Worm (Caenorhabditis elegans) whole organism, L3 larva: Measurements from ENCODE around the gene lrpr-1.

Source experiments
- R02D3.7 ChIP-seq: fragments of 150-350 bp; optimal IDR thresholded peaks from 2 replicates; lab custom pipeline; 2014; ENCODE audit warnings: missing biosample characterization, missing genetic modification characterization
- ZK546.5 ChIP-seq: sonication (generic microtip); optimal IDR thresholded peaks from 2 replicates; lab custom pipeline; 2017; ENCODE audit warnings: missing biosample characterization, missing genetic modification characterization
- aly-2 ChIP-seq: fragments of 150-350 bp; optimal IDR thresholded peaks from 2 replicates; lab custom pipeline; 2014; ENCODE audit warnings: missing biosample characterization, missing genetic modification characterization
- ama-1 ChIP-seq: fragments of 150-350 bp; optimal IDR thresholded peaks from 2 replicates; lab custom pipeline; 2018
- ceh-28 ChIP-seq: fragments of 150-350 bp; optimal IDR thresholded peaks from 2 replicates; lab custom pipeline; 2014; ENCODE audit warnings: missing biosample characterization, missing genetic modification reagents, missing genetic modification characterization
- daf-12 ChIP-seq: fragments of 150-350 bp; optimal IDR thresholded peaks from 2 replicates; lab custom pipeline; 2014; ENCODE audit warnings: missing biosample characterization, missing genetic modification reagents, missing genetic modification characterization
- elt-2 ChIP-seq: sonication (generic microtip); optimal IDR thresholded peaks from 2 replicates; lab custom pipeline; 2016; ENCODE audit warnings: missing genetic modification reagents, mild to moderate bottlenecking, missing genetic modification characterization, missing compliant biosample characterization
- elt-3 ChIP-seq, 3 experiments: fragments of 150-350 bp in 1 of 3; sonication (generic microtip) in 2 of 3; optimal IDR thresholded peaks; 2 replicates in 2 of 3; 4 replicates in 1 of 3; lab custom pipeline; 2014 to 2017; ENCODE audit warnings: missing biosample characterization in 3 of 3, missing genetic modification characterization in 3 of 3
- fkh-10 ChIP-seq: sonication (generic microtip); optimal IDR thresholded peaks from 2 replicates; lab custom pipeline; 2017; ENCODE audit warnings: missing biosample characterization, missing genetic modification reagents, missing genetic modification characterization
- fkh-2 ChIP-seq: fragments of 150-350 bp; optimal IDR thresholded peaks from 2 replicates; lab custom pipeline; 2014; ENCODE audit warnings: missing biosample characterization, missing genetic modification reagents, missing genetic modification characterization
- fos-1 ChIP-seq: fragments of 150-350 bp; optimal IDR thresholded peaks from 2 replicates; lab custom pipeline; 2014; ENCODE audit warnings: missing biosample characterization, missing genetic modification characterization
- hmg-11 ChIP-seq: sonication (generic microtip); optimal IDR thresholded peaks from 2 replicates; lab custom pipeline; 2016; ENCODE audit warnings: missing genetic modification characterization, missing compliant biosample characterization
- jun-1 ChIP-seq: fragments of 150-350 bp; optimal IDR thresholded peaks from 2 replicates; lab custom pipeline; 2014; ENCODE audit warnings: missing biosample characterization, missing genetic modification reagents, missing genetic modification characterization
- lin-39 ChIP-seq: fragments of 150-350 bp; optimal IDR thresholded peaks from 2 replicates; lab custom pipeline; 2018; ENCODE audit warnings: missing biosample characterization, missing genetic modification reagents, missing genetic modification characterization
- lsy-12 ChIP-seq: sonication (generic microtip); optimal IDR thresholded peaks from 2 replicates; lab custom pipeline; 2016; ENCODE audit warnings: mild to moderate bottlenecking, missing genetic modification characterization, missing compliant biosample characterization
- mml-1 ChIP-seq: fragments of 150-350 bp; sonication (generic microtip); optimal IDR thresholded peaks from 3 replicates; lab custom pipeline; 2014; ENCODE audit warnings: missing biosample characterization, missing genetic modification characterization
- nfya-1 ChIP-seq: sonication (generic microtip); optimal IDR thresholded peaks from 2 replicates; lab custom pipeline; 2017; ENCODE audit warnings: missing genetic modification characterization, mild to moderate bottlenecking, missing compliant biosample characterization, antibody characterized with exemption, moderate library complexity; ENCODE audit not compliant: insufficient read depth
- nhr-11 ChIP-seq: fragments of 150-350 bp; optimal IDR thresholded peaks from 2 replicates; lab custom pipeline; 2014; ENCODE audit warnings: missing biosample characterization, missing genetic modification characterization
- nhr-12 ChIP-seq: fragments of 150-350 bp; optimal IDR thresholded peaks from 2 replicates; lab custom pipeline; 2014; ENCODE audit warnings: missing biosample characterization, missing genetic modification characterization
- nhr-23 ChIP-seq: fragments of 150-350 bp; optimal IDR thresholded peaks from 2 replicates; lab custom pipeline; 2014; ENCODE audit warnings: missing biosample characterization, missing genetic modification reagents, missing genetic modification characterization
- nhr-237 ChIP-seq: fragments of 150-350 bp; optimal IDR thresholded peaks from 2 replicates; lab custom pipeline; 2014; ENCODE audit warnings: missing biosample characterization, missing genetic modification characterization
- nhr-28 ChIP-seq: fragments of 150-350 bp; optimal IDR thresholded peaks from 2 replicates; lab custom pipeline; 2014; ENCODE audit warnings: missing biosample characterization, missing genetic modification characterization
- nhr-43 ChIP-seq: sonication (generic microtip); optimal IDR thresholded peaks from 2 replicates; lab custom pipeline; 2016; ENCODE audit warnings: mild to moderate bottlenecking, missing genetic modification characterization, missing compliant biosample characterization; ENCODE audit not compliant: poor library complexity, severe bottlenecking
- nhr-67 ChIP-seq: fragments of 150-350 bp; optimal IDR thresholded peaks from 2 replicates; lab custom pipeline; 2014; ENCODE audit warnings: missing biosample characterization, missing genetic modification characterization
- nhr-77 ChIP-seq: fragments of 150-350 bp; optimal IDR thresholded peaks from 2 replicates; lab custom pipeline; 2014; ENCODE audit warnings: missing biosample characterization, missing genetic modification characterization
- pha-4 ChIP-seq: fragments of 150-350 bp; optimal IDR thresholded peaks from 2 replicates; lab custom pipeline; 2014; ENCODE audit warnings: missing biosample characterization, missing genetic modification reagents, missing genetic modification characterization
- pqm-1 ChIP-seq: fragments of 150-350 bp; optimal IDR thresholded peaks from 2 replicates; lab custom pipeline; 2017; ENCODE audit warnings: missing biosample characterization, missing genetic modification characterization, inconsistent platforms
- sea-2 ChIP-seq: fragments of 150-350 bp; sonication (generic microtip); optimal IDR thresholded peaks from 4 replicates; lab custom pipeline; 2014; ENCODE audit warnings: missing biosample characterization, missing genetic modification reagents, missing genetic modification characterization
- skn-1 ChIP-seq: fragments of 150-350 bp; optimal IDR thresholded peaks from 2 replicates; lab custom pipeline; 2014; ENCODE audit warnings: missing biosample characterization, missing genetic modification characterization
- tbx-2 ChIP-seq: sonication (generic microtip); optimal IDR thresholded peaks from 2 replicates; lab custom pipeline; 2016; ENCODE audit warnings: mild to moderate bottlenecking, missing genetic modification characterization, missing compliant biosample characterization
- unc-39 ChIP-seq: sonication (generic microtip); optimal IDR thresholded peaks from 4 replicates; lab custom pipeline; 2017; ENCODE audit warnings: missing biosample characterization, missing genetic modification characterization
- unc-62 ChIP-seq: fragments of 150-350 bp; sonication (generic microtip); optimal IDR thresholded peaks from 4 replicates; lab custom pipeline; 2014; ENCODE audit warnings: missing biosample characterization, missing genetic modification reagents, missing genetic modification characterization
- zag-1 ChIP-seq: fragments of 150-350 bp; optimal IDR thresholded peaks from 2 replicates; lab custom pipeline; 2014; ENCODE audit warnings: missing biosample characterization, missing genetic modification characterization
- ztf-11 ChIP-seq: fragments of 150-350 bp; optimal IDR thresholded peaks from 2 replicates; lab custom pipeline; 2014; ENCODE audit warnings: missing biosample characterization, missing genetic modification characterization
- ztf-4 ChIP-seq: fragments of 150-350 bp; optimal IDR thresholded peaks from 2 replicates; lab custom pipeline; 2014; ENCODE audit warnings: missing biosample characterization, missing genetic modification characterization

lrpr-1 gene

ce11 chrV:5893015-5893414 is 24.7 kb downstream of the lrpr-1 start, which contains the start of gene C04E6.7:
Gene C04E6.7 (plus strand): TSS chrV:5893315.
- TF ChIP-seq unc-62 (GFP tag; lab: Kevin White, UChicago): no peak
- TF ChIP-seq unc-39 (tag; lab: Kevin White, UChicago): no peak
- TF ChIP-seq fos-1 (tag; lab: Kevin White, UChicago): no peak
- TF ChIP-seq elt-3 (tag; optimal IDR thresholded peaks at IDR 0.05; lab: Kevin White, UChicago): no peak
- TF ChIP-seq ama-1: no peak

- TF ChIP-seq nhr-67 (no peak), nhr-237 (no peak), nhr-23 (tag; lab: Kevin White, UChicago) (no peak), fkh-10 (GFP tag; lab: Kevin White, UChicago) (no peak), nhr-28 (no peak), nhr-11 (no peak), ceh-28 (no peak), pha-4 (tag; lab: Kevin White, UChicago) (no peak), aly-2 (no peak), lsy-12 (tag; lab: Kevin White, UChicago) (no peak), hmg-11 (tag; lab: Kevin White, UChicago) (no peak), mml-1 (tag; lab: Kevin White, UChicago) (no peak), skn-1 (tag; lab: Kevin White, UChicago) (no peak)
Measured at ce11 chrV:5891204-5891603, 26.5 kb downstream of the lrpr-1 start.

ce11 chrV:5888820-5889219 is 28.9 kb downstream of the lrpr-1 start:
- TF ChIP-seq unc-62 (GFP tag; lab: Kevin White, UChicago): no peak
- TF ChIP-seq lin-39: peak; percentile 79

ce11 chrV:5883735-5884134 is 34.0 kb downstream of the lrpr-1 start, which contains the start of gene C04E6.8:
Gene C04E6.8 (minus strand): TSS chrV:5883835.
- TF ChIP-seq tbx-2 (no peak), unc-39 (tag; lab: Kevin White, UChicago) (no peak), fkh-2 (tag; lab: Kevin White, UChicago) (no peak), R02D3.7 (no peak), fkh-10 (GFP tag; lab: Kevin White, UChicago) (no peak), nhr-12 (tag; lab: Kevin White, UChicago) (no peak), jun-1 (tag; lab: Kevin White, UChicago) (no peak), sea-2 (no peak), ztf-4 (no peak)

ce11 chrV:5882429-5882828 is 35.3 kb downstream of the lrpr-1 start:
- TF ChIP-seq pha-4 (tag; lab: Kevin White, UChicago) (no peak), lsy-12 (tag; lab: Kevin White, UChicago) (no peak), ztf-11 (tag; lab: Kevin White, UChicago) (no peak), fos-1 (tag; lab: Kevin White, UChicago) (no peak), fkh-2 (tag; lab: Kevin White, UChicago) (no peak), skn-1 (tag; lab: Kevin White, UChicago) (no peak), nfya-1 (tag; lab: Kevin White, UChicago) (no peak), mml-1 (tag; lab: Kevin White, UChicago) (no peak), ZK546.5 (tag; lab: Kevin White, UChicago) (no peak), zag-1 (tag; lab: Kevin White, UChicago) (no peak), elt-2 (tag; lab: Kevin White, UChicago) (peak; percentile 66), elt-3 (tag; optimal IDR thresholded peaks at IDR 0.05; lab: Kevin White, UChicago) (no peak), ceh-28 (no peak), nhr-43 (tag; lab: Kevin White, UChicago) (no peak), pqm-1 (peak; percentile 75)

ce11 chrV:5880064-5880463 is 37.6 kb downstream of the lrpr-1 start, which contains the start of gene C02G6.3:
Gene C02G6.3 (plus strand): TSS chrV:5880364.
- no peak for TF ChIP-seq fos-1 (tag; lab: Kevin White, UChicago)
- TF ChIP-seq nfya-1 (tag; lab: Kevin White, UChicago): no peak
- TF ChIP-seq daf-12 (tag; lab: Kevin White, UChicago): no peak
- TF ChIP-seq lsy-12 (tag; lab: Kevin White, UChicago): no peak
- TF ChIP-seq tbx-2: no peak
- TF ChIP-seq pha-4 (tag; lab: Kevin White, UChicago): no peak
- TF ChIP-seq nhr-28: no peak
- TF ChIP-seq nhr-11: no peak
- TF ChIP-seq ceh-28: no peak
- TF ChIP-seq sea-2: no peak
- no peak for TF ChIP-seq nhr-12 (tag; lab: Kevin White, UChicago)
- no peak for TF ChIP-seq fkh-10 (GFP tag; lab: Kevin White, UChicago)
- no peak for TF ChIP-seq elt-2 (tag; lab: Kevin White, UChicago)
- no peak for TF ChIP-seq ztf-11 (tag; lab: Kevin White, UChicago)
- no peak for TF ChIP-seq ztf-4
- no peak for TF ChIP-seq skn-1 (tag; lab: Kevin White, UChicago)
- TF ChIP-seq nhr-77: no peak
- TF ChIP-seq ZK546.5 (tag; lab: Kevin White, UChicago): no peak
